Fruit fly (Drosophila melanogaster) Kc167 (cell line): ENCODE measurements around the gene Dhc64C.

Experiments
- Sin3A ChIP-seq: fragments of >200 bp; optimal IDR thresholded peaks from 2 replicates; lab custom pipeline; 2018; ENCODE audit warnings: missing external identifiers
- h ChIP-seq: fragments of >200 bp; optimal IDR thresholded peaks from 3 replicates; lab custom pipeline; 2018; ENCODE audit warnings: missing external identifiers
- psq ChIP-seq: fragments of >200 bp; optimal IDR thresholded peaks from 2 replicates; lab custom pipeline; 2017; ENCODE audit warnings: missing external identifiers

- TF ChIP-seq psq (lab: Kevin White, UChicago), result no peak
- no peak for TF ChIP-seq Sin3A (lab: Kevin White, UChicago)
- TF ChIP-seq h (lab: Kevin White, UChicago), result no peak
These were observed 18.2 kb downstream of the Dhc64C start, which contains the start of gene CG18808 for dm6 chr3L:4807306-4807705.
